Worm (Caenorhabditis elegans): Measurements from ENCODE around the gene F13A7.11.

F13A7.11 gene

ce11 chrV:16350775-16351378, 44.2 kb downstream of the F13A7.11 start (continued):
- TF ChIP-seq rnt-1 (tag; optimal IDR thresholded peaks at IDR 0.05) = peak; percentile 87
- TF ChIP-seq mep-1 (tag; optimal IDR thresholded peaks at IDR 0.05) = peak; percentile 23
- TF ChIP-seq egl-13 (tag; optimal IDR thresholded peaks at IDR 0.05) = no peak
- no peak for TF ChIP-seq nhr-77 (tag; optimal IDR thresholded peaks at IDR 0.05)
- TF ChIP-seq lin-13 (GFP tag; optimal IDR thresholded peaks at IDR 0.05) = no peak
- TF ChIP-seq fkh-10 (GFP tag; optimal IDR thresholded peaks at IDR 0.05) = peak; percentile 6
- TF ChIP-seq elt-3 (tag; optimal IDR thresholded peaks at IDR 0.05) = no peak
- TF ChIP-seq nhr-20 (tag; optimal IDR thresholded peaks at IDR 0.05) = peak; percentile 57
- TF ChIP-seq blmp-1 (tag; optimal IDR thresholded peaks at IDR 0.05) = no peak
- TF ChIP-seq C16A3.4 (tag; optimal IDR thresholded peaks at IDR 0.05) = no peak
- no peak for TF ChIP-seq mab-9 (GFP tag; IDR thresholded peaks at IDR 0.05)
- TF ChIP-seq lin-15B (tag; optimal IDR thresholded peaks at IDR 0.05) = no peak
- no peak for TF ChIP-seq unc-30 (tag; optimal IDR thresholded peaks at IDR 0.05)
- TF ChIP-seq ceh-88 (GFP tag; IDR thresholded peaks at IDR 0.05) = no peak
- no peak for TF ChIP-seq hlh-4 (tag; optimal IDR thresholded peaks at IDR 0.05)
- peak; percentile 46 to 51 for TF ChIP-seq lin-35 (GFP tag; optimal IDR thresholded peaks at IDR 0.05)
- peak; percentile 69 for TF ChIP-seq nhr-71 (tag; optimal IDR thresholded peaks at IDR 0.05)
- no peak for TF ChIP-seq hlh-17 (GFP tag; optimal IDR thresholded peaks at IDR 0.05; ENCODE audit: borderline replicate concordance)
- no peak for TF ChIP-seq lir-3 (tag; optimal IDR thresholded peaks at IDR 0.05; ENCODE audit: poor library complexity)
- peak; percentile 60 for TF ChIP-seq swsn-7 (tag; optimal IDR thresholded peaks at IDR 0.05)
- peak; percentile 42 to 43 for TF ChIP-seq efl-1 (optimal IDR thresholded peaks at IDR 0.05)
- peak; percentile 30 to 89 for TF ChIP-seq efl-1 (GFP tag; optimal IDR thresholded peaks at IDR 0.05 in 1 of 2)
- peak; percentile 25 for TF ChIP-seq jun-1 (tag; optimal IDR thresholded peaks at IDR 0.05)
- peak; percentile 64 for TF ChIP-seq nhr-19 (GFP tag; conservative IDR thresholded peaks at IDR 0.05)
- no peak for TF ChIP-seq nhr-11 (tag; optimal IDR thresholded peaks at IDR 0.05)
- no peak for TF ChIP-seq nhr-90 (tag; optimal IDR thresholded peaks at IDR 0.05; ENCODE audit: poor library complexity)
- peak; percentile 89 for TF ChIP-seq lin-14 (GFP tag; optimal IDR thresholded peaks at IDR 0.05)
- no peak for TF ChIP-seq sptf-1 (tag; optimal IDR thresholded peaks at IDR 0.05)
- TF ChIP-seq ces-1 (GFP tag; optimal IDR thresholded peaks at IDR 0.05) = no peak
- TF ChIP-seq zip-4 (GFP tag; optimal IDR thresholded peaks at IDR 0.05) = no peak
- no peak for TF ChIP-seq pqm-1 (tag; optimal IDR thresholded peaks at IDR 0.05)
- TF ChIP-seq nhr-85 (tag) = peak; percentile 40
- TF ChIP-seq efl-3 (GFP tag; optimal IDR thresholded peaks at IDR 0.05) = no peak
- no peak for TF ChIP-seq mef-2 (tag; optimal IDR thresholded peaks at IDR 0.05)
- no peak for TF ChIP-seq C34B4.2 (tag; optimal IDR thresholded peaks at IDR 0.05)

ce11 chrV:16350061-16350460, 45.0 kb downstream of the F13A7.11 start:
- TF ChIP-seq hlh-4 (tag; optimal IDR thresholded peaks at IDR 0.05) (peak; percentile 69), ceh-63 (GFP tag; optimal IDR thresholded peaks at IDR 0.05) (no peak)

ce11 chrV:16346406-16347108, 48.5 kb downstream of the F13A7.11 start, which contains the start of the genes W08G11.5 and W08G11.1:
TSS of gene W08G11.5 (minus strand) at chrV:16346506.
TSS of gene W08G11.1 (plus strand) at chrV:16347058.
- no peak for TF ChIP-seq ceh-82 (tag; optimal IDR thresholded peaks at IDR 0.05)
- TF ChIP-seq nhr-71 (tag; optimal IDR thresholded peaks at IDR 0.05) = no peak
- no peak for TF ChIP-seq lin-13 (GFP tag; optimal IDR thresholded peaks at IDR 0.05)
- no peak for TF ChIP-seq mep-1 (tag; optimal IDR thresholded peaks at IDR 0.05)

Data from whole organism, L1 larva.